Fruit fly (Drosophila melanogaster) whole organism, embryonic: ENCODE results near the gene CG2931.

Experiments
- Atf-2 ChIP-seq: fragments of 200-800 bp; sonication (Bioruptor generic); optimal IDR thresholded peaks from 2 replicates; lab custom pipeline; 2016; ENCODE audit warnings: missing biosample characterization, missing genetic modification characterization
- Awh ChIP-seq: fragments of 200-800 bp; sonication (Bioruptor generic); IDR thresholded peaks from 2 replicates; pipeline ENCODE4, ENCODE4 v1.3.6; 2022; ENCODE audit warnings: missing biosample characterization, missing genetic modification characterization
- CG10565 ChIP-seq: fragments of 200-800 bp; sonication (Bioruptor generic); optimal IDR thresholded peaks from 3 replicates; lab custom pipeline; 2016; ENCODE audit warnings: missing biosample characterization, mild to moderate bottlenecking, missing genetic modification characterization
- CG11093 ChIP-seq: fragments of 200-800 bp; sonication (Bioruptor generic); IDR thresholded peaks from 3 replicates; pipeline ENCODE4 v1.3.6; 2022; ENCODE audit warnings: missing biosample characterization, missing genetic modification characterization
- CG12071 ChIP-seq: fragments of 200-800 bp; sonication (Bioruptor generic); optimal IDR thresholded peaks from 3 replicates; lab custom pipeline; 2018; ENCODE audit warnings: missing biosample characterization, mild to moderate bottlenecking, missing genetic modification characterization
- CG13296 ChIP-seq: fragments of 200-800 bp; sonication (Bioruptor generic); optimal IDR thresholded peaks from 3 replicates; lab custom pipeline; 2018; ENCODE audit warnings: missing biosample characterization, mild to moderate bottlenecking, missing genetic modification characterization
- CG14441 ChIP-seq: fragments of 200-800 bp; sonication (Bioruptor generic); IDR thresholded peaks from 2 replicates; pipeline ENCODE4 v1.3.6; 2022; ENCODE audit warnings: missing biosample characterization, missing genetic modification characterization
- CG16779 ChIP-seq: fragments of 200-800 bp; sonication (Bioruptor generic); IDR thresholded peaks from 2 replicates; pipeline ENCODE4 v1.3.6; 2022; ENCODE audit warnings: missing biosample characterization, missing genetic modification characterization
- CG2202 ChIP-seq: fragments of 200-800 bp; sonication (Bioruptor generic); optimal IDR thresholded peaks from 2 replicates; lab custom pipeline; 2018; ENCODE audit warnings: missing biosample characterization, mild to moderate bottlenecking, missing genetic modification characterization
- CG31441 ChIP-seq: fragments of 200-800 bp; sonication (Bioruptor generic); IDR thresholded peaks from 2 replicates; pipeline ENCODE4 v1.3.6; 2022; ENCODE audit warnings: missing biosample characterization, missing genetic modification characterization
- CG3281 ChIP-seq: fragments of 200-800 bp; sonication (Bioruptor generic); optimal IDR thresholded peaks from 3 replicates; lab custom pipeline; 2017; ENCODE audit warnings: missing biosample characterization, mild to moderate bottlenecking, missing genetic modification characterization
- CG3407 ChIP-seq: fragments of 200-800 bp; sonication (Bioruptor generic); optimal IDR thresholded peaks from 2 replicates; lab custom pipeline; 2018; ENCODE audit warnings: missing biosample characterization, mild to moderate bottlenecking, missing genetic modification characterization
- CG34376 ChIP-seq: fragments of 200-800 bp; sonication (Bioruptor generic); optimal IDR thresholded peaks from 2 replicates; lab custom pipeline; 2018; ENCODE audit warnings: missing biosample characterization, mild to moderate bottlenecking, missing genetic modification characterization
- CG34422 ChIP-seq: fragments of 200-800 bp; sonication (Bioruptor generic); IDR thresholded peaks from 3 replicates; pipeline ENCODE4 v1.3.6; 2022; ENCODE audit warnings: missing biosample characterization, missing genetic modification characterization
- CG42726 ChIP-seq: fragments of 200-800 bp; sonication (Bioruptor generic); IDR thresholded peaks from 2 replicates; pipeline ENCODE4 v1.3.6; 2022; ENCODE audit warnings: missing biosample characterization, missing genetic modification characterization; ENCODE audit not compliant: partially characterized antibody
- CG4730 ChIP-seq: fragments of 200-800 bp; sonication (Bioruptor generic); IDR thresholded peaks from 2 replicates; pipeline ENCODE4 v1.3.6; 2022; ENCODE audit warnings: missing biosample characterization, missing genetic modification characterization
- CG6175 ChIP-seq: fragments of 200-800 bp; sonication (Bioruptor generic); IDR thresholded peaks from 3 replicates; pipeline ENCODE4 v1.3.6; 2022; ENCODE audit warnings: missing biosample characterization, missing genetic modification characterization
- CG7271 ChIP-seq: fragments of 200-800 bp; sonication (Bioruptor generic); optimal IDR thresholded peaks from 2 replicates; lab custom pipeline; 2018; ENCODE audit warnings: missing biosample characterization, mild to moderate bottlenecking, missing genetic modification characterization, moderate library complexity
- CG7372 ChIP-seq: fragments of 200-800 bp; sonication (Bioruptor generic); IDR thresholded peaks from 2 replicates; pipeline ENCODE4 v1.3.6; 2022; ENCODE audit warnings: missing biosample characterization, missing genetic modification characterization
- CG8765 ChIP-seq: fragments of 200-800 bp; sonication (Bioruptor generic); IDR thresholded peaks from 2 replicates; pipeline ENCODE4 v1.3.6; 2022; ENCODE audit warnings: missing biosample characterization, missing genetic modification characterization
- CG9727 ChIP-seq: fragments of 200-800 bp; sonication (Bioruptor generic); optimal IDR thresholded peaks from 3 replicates; lab custom pipeline; 2017; ENCODE audit warnings: missing biosample characterization, mild to moderate bottlenecking, missing genetic modification characterization
- Dek ChIP-seq: fragments of 200-800 bp; sonication (Bioruptor generic); optimal IDR thresholded peaks from 3 replicates; lab custom pipeline; 2019; ENCODE audit warnings: missing biosample characterization, mild to moderate bottlenecking, missing genetic modification characterization, moderate library complexity
- Dfd ChIP-seq, 2 experiments: fragments of >200 bp; optimal IDR thresholded peaks; 2 replicates each; lab custom pipeline; 2017; ENCODE audit warnings: missing biosample characterization in 2 of 2, missing genetic modification characterization in 2 of 2
- Dip2 ChIP-seq: fragments of 200-800 bp; sonication (Bioruptor generic); IDR thresholded peaks from 2 replicates; pipeline ENCODE4 v1.3.6; 2022; ENCODE audit warnings: missing biosample characterization, missing genetic modification characterization
- Dip3 ChIP-seq: fragments of 200-800 bp; sonication (Bioruptor generic); optimal IDR thresholded peaks from 3 replicates; lab custom pipeline; 2016; ENCODE audit warnings: missing biosample characterization, missing genetic modification characterization
- Dll ChIP-seq: fragments of 200-800 bp; sonication (Bioruptor generic); IDR thresholded peaks from 4 replicates; pipeline ENCODE4 v1.3.6; 2022; ENCODE audit warnings: missing biosample characterization, missing genetic modification characterization; ENCODE audit not compliant: partially characterized antibody
- HLH3B ChIP-seq: fragments of 200-800 bp; sonication (Bioruptor generic); IDR thresholded peaks from 2 replicates; pipeline ENCODE4 v1.3.6; 2022; ENCODE audit warnings: missing biosample characterization, missing genetic modification characterization
- HmgZ ChIP-seq: fragments of 200-800 bp; sonication (Bioruptor generic); optimal IDR thresholded peaks from 2 replicates; lab custom pipeline; 2018; ENCODE audit warnings: missing biosample characterization, mild to moderate bottlenecking, missing genetic modification characterization
- Hsf ChIP-seq: fragments of 200-800 bp; sonication (Bioruptor generic); optimal IDR thresholded peaks from 3 replicates; lab custom pipeline; 2016; ENCODE audit warnings: missing biosample characterization, missing genetic modification characterization
- Jarid2 ChIP-seq: fragments of 200-800 bp; sonication (Bioruptor generic); optimal IDR thresholded peaks from 3 replicates; lab custom pipeline; 2017; ENCODE audit warnings: mild to moderate bottlenecking, missing biosample characterization, missing genetic modification reagents, missing genetic modification characterization
- MBD-R2 ChIP-seq: fragments of 200-800 bp; sonication (Bioruptor generic); IDR thresholded peaks from 2 replicates; pipeline ENCODE4 v1.3.6; 2022; ENCODE audit warnings: missing biosample characterization, missing genetic modification characterization
- MTF-1 ChIP-seq: fragments of 200-800 bp; sonication (Bioruptor generic); optimal IDR thresholded peaks from 2 replicates; lab custom pipeline; 2018; ENCODE audit warnings: missing biosample characterization, mild to moderate bottlenecking, missing genetic modification characterization, borderline replicate concordance
- Scr ChIP-seq: fragments of 200-800 bp; sonication (Bioruptor generic); IDR thresholded peaks from 2 replicates; pipeline ENCODE4 v1.3.6; 2022; ENCODE audit warnings: missing biosample characterization, missing genetic modification characterization; ENCODE audit not compliant: partially characterized antibody
- Usf ChIP-seq: fragments of 200-800 bp; sonication (Bioruptor generic); optimal IDR thresholded peaks from 2 replicates; lab custom pipeline; 2017; ENCODE audit warnings: missing genotype, missing biosample characterization, missing genetic modification characterization
- al ChIP-seq: fragments of 200-800 bp; sonication (Bioruptor generic); IDR thresholded peaks from 2 replicates; pipeline ENCODE4 v1.3.6; 2022; ENCODE audit warnings: missing biosample characterization, missing genetic modification characterization
- bigmax ChIP-seq: fragments of 200-800 bp; sonication (Bioruptor generic); optimal IDR thresholded peaks from 2 replicates; lab custom pipeline; 2018; ENCODE audit warnings: missing biosample characterization, mild to moderate bottlenecking, missing genetic modification characterization
- bowl ChIP-seq: fragments of 200-800 bp; sonication (Bioruptor generic); IDR thresholded peaks from 2 replicates; pipeline ENCODE4 v1.3.6; 2022; ENCODE audit warnings: missing biosample characterization, missing genetic modification characterization
- fd64A ChIP-seq: fragments of 200-800 bp; sonication (Bioruptor generic); optimal IDR thresholded peaks from 3 replicates; lab custom pipeline; 2018; ENCODE audit warnings: missing biosample characterization, mild to moderate bottlenecking, missing genetic modification characterization
- hkb ChIP-seq, 2 experiments: fragments of 200-800 bp in 1 of 2; fragments of >200 bp in 1 of 2; sonication (Bioruptor generic) in 1 of 2; IDR thresholded peaks in 1 of 2; optimal IDR thresholded peaks in 1 of 2; 2 replicates each; pipeline versions ENCODE4 v1.3.6 to Lab custom; 2017 to 2022; ENCODE audit warnings: missing biosample characterization in 1 of 2, missing genetic modification characterization in 1 of 2
- luna ChIP-seq: fragments of 200-800 bp; sonication (Bioruptor generic); optimal IDR thresholded peaks from 2 replicates; lab custom pipeline; 2016; ENCODE audit warnings: missing biosample characterization, missing genetic modification characterization
- nmo ChIP-seq: fragments of 200-800 bp; sonication (Bioruptor generic); optimal IDR thresholded peaks from 2 replicates; lab custom pipeline; 2018; ENCODE audit warnings: missing biosample characterization, mild to moderate bottlenecking, missing genetic modification characterization, moderate library complexity
- peb ChIP-seq: fragments of 200-800 bp; sonication (Bioruptor generic); IDR thresholded peaks from 2 replicates; pipeline ENCODE4 v1.3.6; 2022; ENCODE audit warnings: missing biosample characterization, missing genetic modification characterization
- pita ChIP-seq: fragments of 200-800 bp; sonication (Bioruptor generic); optimal IDR thresholded peaks from 2 replicates; lab custom pipeline; 2017; ENCODE audit warnings: missing biosample characterization, mild to moderate bottlenecking, missing genetic modification characterization
- psq ChIP-seq: fragments of 200-800 bp; sonication (Bioruptor generic); optimal IDR thresholded peaks from 2 replicates; lab custom pipeline; 2017; ENCODE audit warnings: missing biosample characterization, missing genetic modification characterization
- sob ChIP-seq: fragments of 200-800 bp; sonication (Bioruptor generic); IDR thresholded peaks from 2 replicates; pipeline ENCODE4 v1.3.6; 2022; ENCODE audit warnings: missing biosample characterization, missing genetic modification characterization
- tna ChIP-seq: fragments of 200-800 bp; sonication (Bioruptor generic); IDR thresholded peaks from 2 replicates; pipeline ENCODE4 v1.3.6; 2022; ENCODE audit warnings: missing biosample characterization, missing genetic modification characterization; ENCODE audit not compliant: partially characterized antibody
- trh ChIP-seq: fragments of 200-800 bp; sonication (Bioruptor generic); optimal IDR thresholded peaks from 2 replicates; lab custom pipeline; 2016; ENCODE audit warnings: missing biosample characterization, missing genetic modification characterization
- tup ChIP-seq: fragments of 200-800 bp; sonication (Bioruptor generic); optimal IDR thresholded peaks from 2 replicates; lab custom pipeline; 2016; ENCODE audit warnings: missing biosample characterization, mild to moderate bottlenecking, missing genetic modification characterization, moderate library complexity
- usp ChIP-seq: fragments of >200 bp; optimal IDR thresholded peaks from 2 replicates; lab custom pipeline; 2017; ENCODE audit warnings: missing biosample characterization, missing genetic modification characterization
- wdn ChIP-seq: fragments of 200-800 bp; sonication (Bioruptor generic); IDR thresholded peaks from 2 replicates; pipeline ENCODE4 v1.3.6; 2022; ENCODE audit warnings: missing biosample characterization, missing genetic modification characterization
- zfh1 ChIP-seq: fragments of 200-800 bp; sonication (Bioruptor generic); IDR thresholded peaks from 3 replicates; pipeline ENCODE4 v1.3.6; 2022; ENCODE audit warnings: missing biosample characterization, missing genetic modification characterization

CG2931 gene

dm6 chr3R:5591398-5591853, 23.0 kb upstream of the CG2931 start, which contains the start of the genes noi and Vha26 (continued):
- TF ChIP-seq Usf (no peak), tup (no peak), CG34376 (GFP tag; lab: Kevin White, UChicago) (no peak), hkb (optimal IDR thresholded peaks at IDR 0.05; lab: Kevin White, UChicago) (no peak), hkb (GFP tag; IDR thresholded peaks at IDR 0.05; lab: Robert Waterston, UW) (no peak), CG42726 (no peak), CG3407 (GFP tag; lab: Kevin White, UChicago) (no peak), Atf-2 (GFP tag; lab: Kevin White, UChicago) (no peak), peb (GFP tag; lab: Robert Waterston, UW) (no peak), fd64A (no peak), Dll (GFP tag; lab: Robert Waterston, UW) (peak; percentile 62; the same call in 2 of the 4 replicates), bowl (GFP tag; lab: Robert Waterston, UW) (no peak), nmo (GFP tag; lab: Kevin White, UChicago) (peak; percentile 87), bigmax (GFP tag; lab: Kevin White, UChicago) (no peak), CG8765 (GFP tag; lab: Robert Waterston, UW) (0 out of 2 replicates have a peak, but pooled peaks have one; percentile 25), CG14441 (GFP tag; lab: Robert Waterston, UW) (no peak), luna (GFP tag; lab: Kevin White, UChicago) (no peak), MBD-R2 (GFP tag; lab: Robert Waterston, UW) (peak; percentile 61), CG2202 (peak; percentile 50), al (GFP tag; lab: Robert Waterston, UW) (no peak), pita (GFP tag; lab: Kevin White, UChicago) (no peak), CG12071 (no peak), Dip2 (GFP tag; lab: Robert Waterston, UW) (no peak), sob (GFP tag; lab: Robert Waterston, UW) (0 out of 2 replicates have a peak, but pooled peaks have one; percentile 43), CG11093 (GFP tag; lab: Robert Waterston, UW) (no peak), CG10565 (GFP tag; lab: Kevin White, UChicago) (no peak), HmgZ (tag; lab: Kevin White, UChicago) (peak; percentile 87), CG16779 (GFP tag; lab: Robert Waterston, UW) (no peak), trh (GFP tag; lab: Kevin White, UChicago) (no peak), zfh1 (no peak; the same call in 2 of the 3 replicates), Awh (GFP tag; lab: Robert Waterston, UW) (no peak), CG6175 (GFP tag; lab: Robert Waterston, UW) (no peak), Dip3 (GFP tag; lab: Kevin White, UChicago) (peak; percentile 29), Scr (GFP tag; lab: Robert Waterston, UW) (peak; percentile 65), Hsf (GFP tag; lab: Kevin White, UChicago) (peak; percentile 38), Dfd (GFP tag; optimal IDR thresholded peaks at IDR 0.05; lab: Kevin White, UChicago) (peak in 1 of 2 experiments; percentile 90), psq (GFP tag; lab: Kevin White, UChicago) (no peak), CG7372 (GFP tag; lab: Robert Waterston, UW) (peak; percentile 21; the same call in 1 of the 2 replicates), Dek (tag; lab: Kevin White, UChicago) (no peak), tna (GFP tag; lab: Robert Waterston, UW) (no peak), CG3281 (GFP tag; lab: Kevin White, UChicago) (peak; percentile 22), CG13296 (GFP tag; lab: Kevin White, UChicago) (peak; percentile 7), CG4730 (GFP tag; lab: Robert Waterston, UW) (no peak), CG34422 (GFP tag; lab: Robert Waterston, UW) (no peak), usp (GFP tag; lab: Kevin White, UChicago) (no peak), HLH3B (GFP tag; lab: Robert Waterston, UW) (no peak), CG7271 (tag; lab: Kevin White, UChicago) (no peak), Jarid2 (GFP tag; lab: Kevin White, UChicago) (no peak), wdn (no peak), CG31441 (GFP tag; lab: Robert Waterston, UW) (no peak; the same call in 1 of the 2 replicates), CG9727 (GFP tag; lab: Kevin White, UChicago) (peak; percentile 60), MTF-1 (no peak)
